Worm (Caenorhabditis elegans): Measurements from ENCODE around the gene lido-10.

- TF ChIP-seq him-1 (tag; optimal IDR thresholded peaks at IDR 0.05), result no peak
- TF ChIP-seq dao-5 (tag; optimal IDR thresholded peaks at IDR 0.05), result no peak
Measured at ce11 chrII:3019807-3020206, 17.5 kb downstream of the lido-10 start, which contains the start of gene clec-3.
